Worm (Caenorhabditis elegans) whole organism, L3 larva: ENCODE results near the gene rev-1.

Experiments used
- ama-1 ChIP-seq: fragments of 150-350 bp; optimal IDR thresholded peaks from 2 replicates; lab custom pipeline; 2018
- egl-27 ChIP-seq: sonication (generic microtip); optimal IDR thresholded peaks from 4 replicates; lab custom pipeline; 2017; ENCODE audit warnings: missing biosample characterization, missing genetic modification reagents, missing genetic modification characterization
- fos-1 ChIP-seq: fragments of 150-350 bp; optimal IDR thresholded peaks from 2 replicates; lab custom pipeline; 2014; ENCODE audit warnings: missing biosample characterization, missing genetic modification characterization
- lin-15B ChIP-seq: fragments of 150-350 bp; optimal IDR thresholded peaks from 2 replicates; lab custom pipeline; 2014; ENCODE audit warnings: missing biosample characterization, missing genetic modification characterization
- lsy-12 ChIP-seq: sonication (generic microtip); optimal IDR thresholded peaks from 2 replicates; lab custom pipeline; 2016; ENCODE audit warnings: mild to moderate bottlenecking, missing genetic modification characterization, missing compliant biosample characterization
- pqm-1 ChIP-seq: fragments of 150-350 bp; optimal IDR thresholded peaks from 2 replicates; lab custom pipeline; 2017; ENCODE audit warnings: missing biosample characterization, missing genetic modification characterization, inconsistent platforms

DNA sequence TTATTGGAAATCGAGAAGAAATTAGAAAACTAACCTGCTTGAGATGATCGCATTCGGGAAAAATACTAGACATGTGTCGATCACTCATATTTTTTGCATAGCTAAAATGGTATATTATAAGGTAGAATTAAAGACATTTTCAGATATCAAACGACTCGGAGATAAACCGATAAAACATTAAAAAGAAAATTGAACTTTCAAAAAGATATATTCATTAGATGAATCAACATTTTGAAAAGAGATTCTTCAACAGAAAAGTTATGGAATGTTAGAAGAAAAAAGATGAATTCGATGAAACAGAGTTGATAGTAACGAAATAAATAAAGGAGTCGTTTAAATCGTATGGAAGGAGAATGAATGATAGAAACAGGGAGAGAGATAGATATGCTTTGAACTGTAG lies 44.8 kb upstream of the rev-1 start, which contains the start of gene mdmh-35:
- TF ChIP-seq pqm-1 (tag; lab: Kevin White, UChicago) (no peak), ama-1 (no peak), fos-1 (tag; lab: Kevin White, UChicago) (no peak), lin-15B (no peak), egl-27 (no peak), lsy-12 (tag; lab: Kevin White, UChicago) (no peak)
